Worm (Caenorhabditis elegans): ENCODE results near the gene F19G12.4.

DNA sequence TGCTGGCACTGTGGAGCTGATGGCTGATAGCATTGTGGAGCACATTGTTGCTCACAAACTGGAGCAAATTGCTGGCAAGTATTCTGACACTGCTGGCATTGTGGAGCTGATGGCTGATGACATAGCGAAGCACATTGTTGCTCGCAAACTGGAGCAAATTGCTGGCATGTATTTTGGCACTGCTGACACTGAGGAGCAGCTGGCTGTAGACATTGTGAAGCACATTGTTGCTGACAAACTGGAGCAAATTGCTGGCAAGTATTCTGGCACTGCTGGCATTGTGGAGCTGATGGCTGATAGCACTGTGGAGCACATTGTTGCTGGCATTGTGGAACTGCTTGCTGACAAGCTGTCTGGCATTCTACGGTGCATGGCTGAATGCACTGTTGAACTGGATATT, 7.9 kb upstream of the F19G12.4 start:
- TF ChIP-seq ets-4 (tag; optimal IDR thresholded peaks at IDR 0.05) (no peak), pha-4 (tag; optimal IDR thresholded peaks at IDR 0.05) (no peak), hlh-30 (tag; optimal IDR thresholded peaks at IDR 0.05; ENCODE audit: insufficient read depth) (no peak), ceh-48 (tag; optimal IDR thresholded peaks at IDR 0.05) (no peak), nfya-1 (tag; optimal IDR thresholded peaks at IDR 0.05) (no peak), nhr-11 (tag; optimal IDR thresholded peaks at IDR 0.05) (no peak), rnt-1 (tag; optimal IDR thresholded peaks at IDR 0.05) (no peak), ceh-30 (tag; optimal IDR thresholded peaks at IDR 0.05) (no peak)
